Fruit fly (Drosophila melanogaster) whole organism, embryonic: ENCODE data around the gene CG2767.
A peak's percentile ranks its signal among the peaks of the same experiment; 100 is the strongest.

Experiments used
- Antp ChIP-seq: fragments of 200-800 bp; sonication (Bioruptor generic); optimal IDR thresholded peaks from 3 replicates; lab custom pipeline; 2016; ENCODE audit warnings: missing biosample characterization, missing genetic modification characterization
- B-H1 ChIP-seq: fragments of 200-800 bp; sonication (Bioruptor generic); IDR thresholded peaks from 3 replicates; pipeline ENCODE4 v1.3.6; 2022; ENCODE audit warnings: missing biosample characterization, missing genetic modification characterization
- CG11247 ChIP-seq: fragments of 200-800 bp; sonication (Bioruptor generic); IDR thresholded peaks from 2 replicates; pipeline ENCODE4 v1.3.6; 2022; ENCODE audit warnings: missing biosample characterization, missing genetic modification characterization
- CG11398 ChIP-seq: fragments of 200-800 bp; sonication (Bioruptor generic); optimal IDR thresholded peaks from 2 replicates; lab custom pipeline; 2016; ENCODE audit warnings: missing biosample characterization, missing genetic modification characterization
- CG11504 ChIP-seq: fragments of 200-800 bp; sonication (Bioruptor generic); optimal IDR thresholded peaks from 3 replicates; lab custom pipeline; 2019; ENCODE audit warnings: missing biosample characterization, mild to moderate bottlenecking, missing genetic modification characterization, moderate library complexity
- CG11696 ChIP-seq: fragments of 200-800 bp; sonication (Bioruptor generic); IDR thresholded peaks from 2 replicates; pipeline ENCODE4 v1.3.6; 2022; ENCODE audit warnings: missing biosample characterization, missing genetic modification characterization
- CG14965 ChIP-seq: fragments of 200-800 bp; sonication (Bioruptor generic); optimal IDR thresholded peaks from 2 replicates; lab custom pipeline; 2016; ENCODE audit warnings: missing biosample characterization, missing genetic modification characterization, borderline replicate concordance
- CG2116 ChIP-seq: fragments of 200-800 bp; sonication (Bioruptor generic); optimal IDR thresholded peaks from 3 replicates; lab custom pipeline; 2018; ENCODE audit warnings: missing biosample characterization, mild to moderate bottlenecking, missing genetic modification characterization
- CG2678 ChIP-seq: fragments of 200-800 bp; sonication (Bioruptor generic); optimal IDR thresholded peaks from 3 replicates; lab custom pipeline; 2019; ENCODE audit warnings: missing biosample characterization, mild to moderate bottlenecking, missing genetic modification characterization, moderate library complexity
- CG2889 ChIP-seq: fragments of 200-800 bp; sonication (Bioruptor generic); IDR thresholded peaks from 3 replicates; pipeline ENCODE4 v1.3.6; 2022; ENCODE audit warnings: missing biosample characterization, missing genetic modification characterization
- CG32772 ChIP-seq: fragments of 200-800 bp; sonication (Bioruptor generic); IDR thresholded peaks from 2 replicates; pipeline ENCODE4 v1.3.6; 2022; ENCODE audit warnings: missing biosample characterization, missing genetic modification characterization
- CG4617 ChIP-seq: fragments of 200-800 bp; sonication (Bioruptor generic); optimal IDR thresholded peaks from 3 replicates; lab custom pipeline; 2016; ENCODE audit warnings: missing biosample characterization, missing genetic modification characterization, borderline replicate concordance
- CG6791 ChIP-seq: fragments of 200-800 bp; sonication (Bioruptor generic); IDR thresholded peaks from 3 replicates; pipeline ENCODE4 v1.3.6; 2022; ENCODE audit warnings: missing biosample characterization, missing genetic modification characterization; ENCODE audit not compliant: partially characterized antibody
- CG7745 ChIP-seq: fragments of 200-800 bp; sonication (Bioruptor generic); optimal IDR thresholded peaks from 2 replicates; lab custom pipeline; 2018; ENCODE audit warnings: missing biosample characterization, mild to moderate bottlenecking, missing genetic modification characterization, moderate library complexity
- CG8359 ChIP-seq: fragments of 200-800 bp; sonication (Bioruptor generic); optimal IDR thresholded peaks from 2 replicates; lab custom pipeline; 2017; ENCODE audit warnings: missing biosample characterization, mild to moderate bottlenecking, missing genetic modification characterization, borderline replicate concordance
- CG8944 ChIP-seq: fragments of 200-800 bp; sonication (Bioruptor generic); optimal IDR thresholded peaks from 3 replicates; lab custom pipeline; 2016; ENCODE audit warnings: missing biosample characterization, missing genetic modification characterization
- CG9215 ChIP-seq: fragments of 200-800 bp; sonication (Bioruptor generic); IDR thresholded peaks from 2 replicates; pipeline ENCODE4 v1.3.6; 2022; ENCODE audit warnings: missing biosample characterization, missing genetic modification characterization
- CG9437 ChIP-seq: fragments of 200-800 bp; sonication (Bioruptor generic); optimal IDR thresholded peaks from 2 replicates; lab custom pipeline; 2018; ENCODE audit warnings: missing biosample characterization, mild to moderate bottlenecking, missing genetic modification characterization
- CG9797 ChIP-seq: fragments of 200-800 bp; sonication (Bioruptor generic); optimal IDR thresholded peaks from 3 replicates; lab custom pipeline; 2018; ENCODE audit warnings: missing biosample characterization, mild to moderate bottlenecking, missing genetic modification characterization
- CG9876 ChIP-seq: fragments of 200-800 bp; sonication (Bioruptor generic); optimal IDR thresholded peaks from 2 replicates; lab custom pipeline; 2016; ENCODE audit warnings: missing biosample characterization, missing genetic modification characterization
- Dll ChIP-seq: fragments of 200-800 bp; sonication (Bioruptor generic); IDR thresholded peaks from 4 replicates; pipeline ENCODE4 v1.3.6; 2022; ENCODE audit warnings: missing biosample characterization, missing genetic modification characterization; ENCODE audit not compliant: partially characterized antibody
- Eip74EF ChIP-seq, 2 experiments: fragments of 200-800 bp in 1 of 2; fragments of >200 bp in 1 of 2; sonication (Bioruptor generic) in 1 of 2; optimal IDR thresholded peaks; 2 replicates each; lab custom pipeline; 2017 to 2019; ENCODE audit warnings: missing biosample characterization in 2 of 2, missing genetic modification characterization in 2 of 2, mild to moderate bottlenecking in 1 of 2, moderate library complexity in 1 of 2
- H15 ChIP-seq: fragments of 200-800 bp; sonication (Bioruptor generic); IDR thresholded peaks from 3 replicates; pipeline ENCODE4 v1.3.6; 2022; ENCODE audit warnings: missing biosample characterization, missing genetic modification characterization
- Hand ChIP-seq: fragments of 200-800 bp; sonication (Bioruptor generic); optimal IDR thresholded peaks from 2 replicates; lab custom pipeline; 2017; ENCODE audit warnings: mild to moderate bottlenecking, missing biosample characterization, missing genetic modification reagents, missing genetic modification characterization
- HmgD ChIP-seq: fragments of 200-800 bp; sonication (Bioruptor generic); optimal IDR thresholded peaks from 3 replicates; lab custom pipeline; 2016; ENCODE audit warnings: missing biosample characterization, missing genetic modification characterization
- HmgZ ChIP-seq: fragments of 200-800 bp; sonication (Bioruptor generic); optimal IDR thresholded peaks from 2 replicates; lab custom pipeline; 2018; ENCODE audit warnings: missing biosample characterization, mild to moderate bottlenecking, missing genetic modification characterization
- Hmr ChIP-seq: fragments of 200-800 bp; sonication (Bioruptor generic); optimal IDR thresholded peaks from 3 replicates; lab custom pipeline; 2017; ENCODE audit warnings: mild to moderate bottlenecking, missing biosample characterization, missing genetic modification reagents, missing genetic modification characterization
- Sox102F ChIP-seq: fragments of 200-800 bp; sonication (Bioruptor generic); optimal IDR thresholded peaks from 2 replicates; lab custom pipeline; 2018; ENCODE audit warnings: missing biosample characterization, mild to moderate bottlenecking, missing genetic modification characterization, moderate library complexity
- aop ChIP-seq: fragments of 200-800 bp; sonication (Bioruptor generic); IDR thresholded peaks from 2 replicates; pipeline ENCODE4 v1.3.6; 2022; ENCODE audit warnings: missing biosample characterization, missing genetic modification characterization
- ap ChIP-seq: fragments of 200-800 bp; sonication (Bioruptor generic); IDR thresholded peaks from 2 replicates; pipeline ENCODE4 v1.3.6; 2022; ENCODE audit warnings: missing biosample characterization, missing genetic modification characterization
- ash1 ChIP-seq: fragments of 200-800 bp; sonication (Bioruptor generic); optimal IDR thresholded peaks from 2 replicates; lab custom pipeline; 2018; ENCODE audit warnings: missing biosample characterization, mild to moderate bottlenecking, missing genetic modification characterization
- az2 ChIP-seq: fragments of 200-800 bp; sonication (Bioruptor generic); optimal IDR thresholded peaks from 3 replicates; lab custom pipeline; 2016; ENCODE audit warnings: missing biosample characterization, missing genetic modification characterization
- corto ChIP-seq: fragments of 200-800 bp; sonication (Bioruptor generic); optimal IDR thresholded peaks from 2 replicates; lab custom pipeline; 2016; ENCODE audit warnings: missing biosample characterization, mild to moderate bottlenecking, missing genetic modification characterization, moderate library complexity
- dimm ChIP-seq: fragments of 200-800 bp; sonication (Bioruptor generic); IDR thresholded peaks from 2 replicates; pipeline ENCODE4 v1.3.6; 2022; ENCODE audit warnings: missing biosample characterization, missing genetic modification characterization
- ham ChIP-seq: fragments of 200-800 bp; sonication (Bioruptor generic); IDR thresholded peaks from 2 replicates; pipeline ENCODE4 v1.3.6; 2022; ENCODE audit warnings: missing biosample characterization, missing genetic modification characterization
- ind ChIP-seq: fragments of 200-800 bp; sonication (Bioruptor generic); optimal IDR thresholded peaks from 3 replicates; lab custom pipeline; 2016; ENCODE audit warnings: missing biosample characterization, missing genetic modification characterization
- jigr1 ChIP-seq: fragments of 200-800 bp; sonication (Bioruptor generic); IDR thresholded peaks from 3 replicates; pipeline ENCODE4 v1.3.6; 2022; ENCODE audit warnings: missing biosample characterization, missing genetic modification characterization
- lbe ChIP-seq: fragments of 200-800 bp; sonication (Bioruptor generic); optimal IDR thresholded peaks from 2 replicates; lab custom pipeline; 2016; ENCODE audit warnings: missing biosample characterization, mild to moderate bottlenecking, missing genetic modification characterization
- mld ChIP-seq: fragments of 200-800 bp; sonication (Bioruptor generic); IDR thresholded peaks from 3 replicates; pipeline ENCODE4 v1.3.6; 2022; ENCODE audit warnings: missing biosample characterization, missing genetic modification characterization; ENCODE audit not compliant: partially characterized antibody
- pfk ChIP-seq: fragments of 200-800 bp; sonication (Bioruptor generic); optimal IDR thresholded peaks from 2 replicates; lab custom pipeline; 2018; ENCODE audit warnings: missing biosample characterization, mild to moderate bottlenecking, missing genetic modification characterization, moderate library complexity
- prd ChIP-seq, 3 experiments: fragments of >200 bp in 2 of 3; fragments of 200-800 bp in 1 of 3; sonication (Bioruptor generic) in 1 of 3; optimal IDR thresholded peaks in 2 of 3; IDR thresholded peaks in 1 of 3; 2 replicates in 2 of 3; 3 replicates in 1 of 3; pipeline versions ENCODE4 v1.3.6 to Lab custom; 2017 to 2022; ENCODE audit warnings: missing biosample characterization in 1 of 3, missing genetic modification characterization in 1 of 3
- rib ChIP-seq: fragments of 200-800 bp; sonication (Bioruptor generic); IDR thresholded peaks from 2 replicates; pipeline ENCODE4 v1.3.6; 2022; ENCODE audit warnings: missing biosample characterization, missing genetic modification characterization
- row ChIP-seq: fragments of 200-800 bp; sonication (Bioruptor generic); IDR thresholded peaks from 3 replicates; pipeline ENCODE4 v1.3.6; 2022; ENCODE audit warnings: missing biosample characterization, missing genetic modification characterization
- schlank ChIP-seq: fragments of 200-800 bp; sonication (Bioruptor generic); optimal IDR thresholded peaks from 2 replicates; lab custom pipeline; 2018; ENCODE audit warnings: missing biosample characterization, mild to moderate bottlenecking, missing genetic modification characterization
- sens-2 ChIP-seq: fragments of 200-800 bp; sonication (Bioruptor generic); IDR thresholded peaks from 2 replicates; pipeline ENCODE4 v1.3.6; 2022; ENCODE audit warnings: missing biosample characterization, missing genetic modification characterization
- sob ChIP-seq: fragments of 200-800 bp; sonication (Bioruptor generic); IDR thresholded peaks from 2 replicates; pipeline ENCODE4 v1.3.6; 2022; ENCODE audit warnings: missing biosample characterization, missing genetic modification characterization
- sqz ChIP-seq: fragments of 200-800 bp; sonication (Bioruptor generic); optimal IDR thresholded peaks from 3 replicates; lab custom pipeline; 2018; ENCODE audit warnings: missing biosample characterization, mild to moderate bottlenecking, missing genetic modification characterization
- vfl ChIP-seq: fragments of 200-800 bp; sonication (Bioruptor generic); optimal IDR thresholded peaks from 2 replicates; lab custom pipeline; 2016; ENCODE audit warnings: missing biosample characterization, missing genetic modification characterization
- zf30C ChIP-seq: fragments of 200-800 bp; sonication (Bioruptor generic); optimal IDR thresholded peaks from 3 replicates; lab custom pipeline; 2018; ENCODE audit warnings: missing biosample characterization, mild to moderate bottlenecking, missing genetic modification characterization

The CG2767 gene

DNA sequence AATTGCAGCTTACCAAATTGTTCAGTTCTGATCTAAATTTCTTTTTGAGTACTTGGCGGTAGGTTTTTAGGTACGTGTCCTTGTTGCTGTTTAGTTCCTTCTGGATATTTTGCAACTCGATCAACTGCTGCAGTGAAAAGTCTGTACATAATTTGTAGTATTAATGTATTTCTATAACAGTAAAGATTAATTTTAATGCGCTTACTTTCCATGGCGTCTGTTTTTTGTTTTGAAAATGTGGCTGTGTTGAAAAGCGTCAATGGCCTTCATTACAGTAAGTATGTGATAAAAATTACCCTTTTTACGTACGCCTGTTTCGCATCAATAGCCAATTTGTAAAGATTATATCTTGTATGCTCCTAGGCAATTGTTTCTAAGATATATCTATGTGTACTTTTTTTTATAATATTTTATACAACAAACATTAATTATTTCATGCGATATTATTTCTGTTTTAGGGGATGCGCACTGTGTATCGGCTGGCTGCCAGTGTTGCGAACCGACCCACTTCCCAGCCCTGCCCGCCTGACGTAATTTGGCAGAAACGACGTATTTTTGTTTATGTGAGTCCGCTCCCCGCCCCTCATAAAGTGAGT is 6.7 kb downstream of the CG2767 start, which contains the start of the genes Kmn2 and CG2698 (continued):
- peak; percentile 97 for TF ChIP-seq H15 (GFP tag; lab: Robert Waterston, UW)
- peak; percentile 67 for TF ChIP-seq CG8359 (GFP tag; lab: Kevin White, UChicago)
- peak; percentile 97 for TF ChIP-seq CG2889 (GFP tag; lab: Robert Waterston, UW)
- peak in 1 of 2 experiments; percentile 90 for TF ChIP-seq Eip74EF (GFP tag; optimal IDR thresholded peaks at IDR 0.05; lab: Kevin White, UChicago)
- peak; percentile 95 for TF ChIP-seq dimm (GFP tag; lab: Robert Waterston, UW)
- TF ChIP-seq corto = peak; percentile 84
- TF ChIP-seq Hmr (GFP tag; lab: Kevin White, UChicago) = peak; percentile 96
- TF ChIP-seq CG9797 (GFP tag; lab: Kevin White, UChicago) = peak; percentile 52
- TF ChIP-seq CG7745 (tag; lab: Kevin White, UChicago) = peak; percentile 22
- peak; percentile 95 for TF ChIP-seq sens-2 (GFP tag; lab: Robert Waterston, UW)
- peak; percentile 96 for TF ChIP-seq az2 (GFP tag; lab: Kevin White, UChicago)
- peak; percentile 97 for TF ChIP-seq CG9215 (GFP tag; lab: Robert Waterston, UW)
- peak; percentile 87 for TF ChIP-seq aop (GFP tag; lab: Robert Waterston, UW)
- peak; percentile 96 for TF ChIP-seq CG2678
- TF ChIP-seq row (GFP tag; lab: Robert Waterston, UW) = peak; percentile 100
- peak; percentile 99 for TF ChIP-seq sob
- TF ChIP-seq CG14965 (GFP tag; lab: Kevin White, UChicago) = no peak
- TF ChIP-seq ash1 (GFP tag; lab: Kevin White, UChicago) = peak; percentile 20
- peak; percentile 97 for TF ChIP-seq ind
- TF ChIP-seq ap = peak; percentile 96
- TF ChIP-seq sqz = peak; percentile 90
- peak; percentile 97 for TF ChIP-seq B-H1 (GFP tag; lab: Robert Waterston, UW)
- TF ChIP-seq zf30C (GFP tag; lab: Kevin White, UChicago) = no peak
- peak; percentile 32 for TF ChIP-seq HmgD (GFP tag; lab: Kevin White, UChicago)
- peak; percentile 90 for TF ChIP-seq vfl (GFP tag; lab: Kevin White, UChicago)
- TF ChIP-seq CG11504 (tag; lab: Kevin White, UChicago) = peak; percentile 93
- peak; percentile 98 for TF ChIP-seq rib (GFP tag; lab: Robert Waterston, UW)
- TF ChIP-seq CG32772 (GFP tag; lab: Robert Waterston, UW) = peak; percentile 98
- no peak for TF ChIP-seq pfk (GFP tag; lab: Kevin White, UChicago)
- TF ChIP-seq CG11247 (GFP tag; lab: Robert Waterston, UW) = peak; percentile 98
- peak; percentile 38; the same call in 1 of the 3 replicates for TF ChIP-seq CG6791 (GFP tag; lab: Robert Waterston, UW)
- TF ChIP-seq Sox102F (GFP tag; lab: Kevin White, UChicago) = peak; percentile 94
- TF ChIP-seq lbe = peak; percentile 92
- TF ChIP-seq prd (optimal IDR thresholded peaks at IDR 0.05; lab: Kevin White, UChicago) = no peak
- peak; percentile 99 for TF ChIP-seq prd (GFP tag; IDR thresholded peaks at IDR 0.05; lab: Robert Waterston, UW)
- TF ChIP-seq jigr1 (GFP tag; lab: Robert Waterston, UW) = peak; percentile 96
- peak; percentile 96 for TF ChIP-seq HmgZ (tag; lab: Kevin White, UChicago)
- peak; percentile 62; the same call in 2 of the 4 replicates for TF ChIP-seq Dll (GFP tag; lab: Robert Waterston, UW)
- peak; percentile 96 for TF ChIP-seq CG9437 (GFP tag; lab: Kevin White, UChicago)
- peak; percentile 84 for TF ChIP-seq schlank (tag; lab: Kevin White, UChicago)
- peak; percentile 86 for TF ChIP-seq CG11696 (GFP tag; lab: Robert Waterston, UW)
- peak; percentile 77 for TF ChIP-seq CG2116
- TF ChIP-seq ham (GFP tag; lab: Robert Waterston, UW) = peak; percentile 92
- peak; percentile 48 for TF ChIP-seq CG9876 (GFP tag; lab: Kevin White, UChicago)
- TF ChIP-seq Hand = peak; percentile 88
- peak; percentile 89 for TF ChIP-seq CG4617 (GFP tag; lab: Kevin White, UChicago)
- peak; percentile 71 for TF ChIP-seq Antp
- peak; percentile 83 for TF ChIP-seq CG8944 (GFP tag; lab: Kevin White, UChicago)
- TF ChIP-seq mld (GFP tag; lab: Robert Waterston, UW) = no peak
- TF ChIP-seq CG11398 (GFP tag; lab: Kevin White, UChicago) = no peak
